Fruit fly (Drosophila melanogaster) whole organism, embryonic: ENCODE measurements around the gene Rai1.

ENCODE experiments used
- Abd-B ChIP-seq: fragments of 200-800 bp; sonication (Bioruptor generic); optimal IDR thresholded peaks from 2 replicates; lab custom pipeline; 2018; ENCODE audit warnings: missing biosample characterization, mild to moderate bottlenecking, missing genetic modification characterization, moderate library complexity
- CG10959 ChIP-seq: fragments of 200-800 bp; sonication (Bioruptor generic); IDR thresholded peaks from 2 replicates; pipeline ENCODE4 v1.3.6; 2022; ENCODE audit warnings: missing biosample characterization, missing genetic modification characterization
- CG13287 ChIP-seq: fragments of 200-800 bp; sonication (Bioruptor generic); IDR thresholded peaks from 2 replicates; pipeline ENCODE4 v1.3.6; 2022; ENCODE audit warnings: missing biosample characterization, missing genetic modification characterization; ENCODE audit not compliant: partially characterized antibody
- CG2120 ChIP-seq: fragments of 200-800 bp; sonication (Bioruptor generic); optimal IDR thresholded peaks from 3 replicates; lab custom pipeline; 2016; ENCODE audit warnings: missing biosample characterization, missing genetic modification characterization
- CG8944 ChIP-seq: fragments of 200-800 bp; sonication (Bioruptor generic); optimal IDR thresholded peaks from 3 replicates; lab custom pipeline; 2016; ENCODE audit warnings: missing biosample characterization, missing genetic modification characterization
- D19B ChIP-seq: fragments of 200-800 bp; sonication (Bioruptor generic); optimal IDR thresholded peaks from 2 replicates; lab custom pipeline; 2017; ENCODE audit warnings: missing biosample characterization, mild to moderate bottlenecking, missing genetic modification characterization
- HLH4C ChIP-seq: fragments of 200-800 bp; sonication (Bioruptor generic); IDR thresholded peaks from 3 replicates; pipeline ENCODE4 v1.3.6; 2022; ENCODE audit warnings: missing biosample characterization, missing genetic modification characterization; ENCODE audit not compliant: partially characterized antibody
- NC2α ChIP-seq: fragments of 200-800 bp; sonication (Bioruptor generic); optimal IDR thresholded peaks from 2 replicates; lab custom pipeline; 2016; ENCODE audit warnings: missing biosample characterization, missing genetic modification characterization
- PHDP ChIP-seq: fragments of 200-800 bp; sonication (Bioruptor generic); optimal IDR thresholded peaks from 3 replicates; lab custom pipeline; 2018; ENCODE audit warnings: missing biosample characterization, mild to moderate bottlenecking, missing genetic modification characterization, moderate library complexity
- Ravus ChIP-seq: fragments of 200-800 bp; sonication (Bioruptor generic); IDR thresholded peaks from 2 replicates; pipeline ENCODE4 v1.3.6; 2022; ENCODE audit warnings: missing biosample characterization, missing genetic modification characterization
- Xbp1 ChIP-seq: fragments of 200-800 bp; sonication (Bioruptor generic); optimal IDR thresholded peaks from 3 replicates; lab custom pipeline; 2016; ENCODE audit warnings: missing biosample characterization, mild to moderate bottlenecking, missing genetic modification characterization
- kah ChIP-seq: fragments of 200-800 bp; sonication (Bioruptor generic); optimal IDR thresholded peaks from 2 replicates; lab custom pipeline; 2018; ENCODE audit warnings: missing biosample characterization, mild to moderate bottlenecking, missing genetic modification characterization
- lola ChIP-seq, 3 experiments: fragments of >200 bp in 2 of 3; fragments of 200-800 bp in 1 of 3; sonication (Bioruptor generic) in 1 of 3; optimal IDR thresholded peaks; 2 replicates each; lab custom pipeline; 2017 to 2019; ENCODE audit warnings: missing biosample characterization in 3 of 3, missing genetic modification characterization in 3 of 3, mild to moderate bottlenecking in 1 of 3, moderate library complexity in 1 of 3
- zen2 ChIP-seq: fragments of 200-800 bp; sonication (Bioruptor generic); IDR thresholded peaks from 3 replicates; pipeline ENCODE4 v1.3.6; 2022; ENCODE audit warnings: missing biosample characterization, missing genetic modification characterization; ENCODE audit not compliant: partially characterized antibody

DNA sequence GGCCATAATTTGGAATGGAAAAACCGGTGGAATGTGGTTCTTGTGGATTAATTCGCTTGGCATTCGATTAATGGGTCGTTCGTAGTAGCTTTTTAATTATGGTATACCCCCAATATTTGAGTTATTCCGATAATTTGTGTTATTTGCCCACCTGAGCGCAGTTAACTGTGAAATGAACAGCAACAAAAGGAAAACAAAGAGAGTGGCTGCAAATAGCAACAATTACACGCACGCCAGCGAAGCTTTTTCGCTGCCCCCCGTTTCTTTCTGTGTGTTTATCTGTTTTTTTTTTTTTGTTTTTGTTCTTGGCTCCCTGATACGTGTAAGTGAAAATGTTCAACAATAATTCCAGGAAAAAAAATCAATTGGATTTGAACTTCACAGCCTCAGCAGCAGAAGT, 3.2 kb downstream of the Rai1 start:
- TF ChIP-seq Xbp1 (GFP tag; lab: Kevin White, UChicago) (no peak), D19B (no peak), Abd-B (no peak), kah (GFP tag; lab: Kevin White, UChicago) (no peak), HLH4C (GFP tag; lab: Robert Waterston, UW) (no peak), Ravus (GFP tag; lab: Robert Waterston, UW) (no peak), CG8944 (GFP tag; lab: Kevin White, UChicago) (no peak), zen2 (no peak), CG10959 (GFP tag; lab: Robert Waterston, UW) (no peak), lola (GFP tag; optimal IDR thresholded peaks at IDR 0.05; lab: Kevin White, UChicago) (no peak), NC2α (no peak), PHDP (tag; lab: Kevin White, UChicago) (no peak), CG2120 (peak; percentile 6), CG13287 (no peak)
